Fruit fly (Drosophila melanogaster): Measurements from ENCODE around the gene mthl5.

The mthl5 gene

DNA sequence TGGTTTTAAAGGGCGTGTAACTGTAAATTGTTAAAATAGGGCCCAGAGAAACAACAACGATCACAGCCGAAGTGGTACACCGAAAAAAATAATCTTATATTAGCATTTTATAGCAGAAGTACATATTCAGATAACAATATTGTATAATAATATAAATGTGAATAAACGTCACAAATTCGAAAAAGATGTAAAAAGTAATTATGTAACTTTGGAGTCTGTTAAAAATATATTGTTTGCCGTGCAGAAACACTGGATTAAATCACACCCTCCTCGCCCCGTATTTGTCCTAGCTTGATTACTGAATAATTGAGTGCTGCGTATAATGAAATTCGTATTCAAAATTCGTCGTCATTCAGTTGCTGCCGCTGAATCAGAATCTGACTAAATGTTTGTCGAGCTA lies 31.8 kb downstream of the mthl5 start (continued):
- TF ChIP-seq sob (GFP tag; IDR thresholded peaks at IDR 0.05) (peak; percentile 29; the same call in 1 of the 2 replicates), Xrp1 (GFP tag; IDR thresholded peaks at IDR 0.05) (peak; percentile 49; the same call in 1 of the 2 replicates), dysf (GFP tag; IDR thresholded peaks at IDR 0.05) (0 out of 3 replicates have a peak, but pooled peaks have one; percentile 47), CG17361 (GFP tag; IDR thresholded peaks at IDR 0.05) (0 out of 3 replicates have a peak, but pooled peaks have one; percentile 20), CG8924 (tag; optimal IDR thresholded peaks at IDR 0.05) (peak; percentile 15), Med (GFP tag) (peak; percentile 54), Blimp-1 (GFP tag; optimal IDR thresholded peaks at IDR 0.05) (peak; percentile 36), Dp (GFP tag; optimal IDR thresholded peaks at IDR 0.05) (no peak), phol (tag; optimal IDR thresholded peaks at IDR 0.05) (peak; percentile 30), dimm (GFP tag; IDR thresholded peaks at IDR 0.05) (peak; percentile 20; the same call in 1 of the 2 replicates), CG17328 (GFP tag; IDR thresholded peaks at IDR 0.05) (no peak), unpg (GFP tag; optimal IDR thresholded peaks at IDR 0.05) (peak; percentile 44), CG13424 (tag; optimal IDR thresholded peaks at IDR 0.05) (peak; percentile 30), schlank (tag; optimal IDR thresholded peaks at IDR 0.05) (no peak), cad (GFP tag; optimal IDR thresholded peaks at IDR 0.05) (no peak), az2 (GFP tag; optimal IDR thresholded peaks at IDR 0.05) (peak; percentile 18), ATbp (GFP tag; optimal IDR thresholded peaks at IDR 0.05) (peak; percentile 20), CG34224 (GFP tag; IDR thresholded peaks at IDR 0.05; ENCODE audit: partially characterized antibody) (no peak), CG10979 (tag; optimal IDR thresholded peaks at IDR 0.05) (peak; percentile 24), hbn (GFP tag; IDR thresholded peaks at IDR 0.05; ENCODE audit: partially characterized antibody) (no peak), CG15696 (tag; optimal IDR thresholded peaks at IDR 0.05) (no peak), corto (GFP tag; optimal IDR thresholded peaks at IDR 0.05) (no peak), CG15269 (tag; optimal IDR thresholded peaks at IDR 0.05) (peak; percentile 51), CG13296 (GFP tag; optimal IDR thresholded peaks at IDR 0.05) (peak; percentile 6), grau (tag; optimal IDR thresholded peaks at IDR 0.05) (peak; percentile 45), Vsx1 (GFP tag; optimal IDR thresholded peaks at IDR 0.05) (peak; percentile 1), CG8388 (GFP tag; optimal IDR thresholded peaks at IDR 0.05) (peak; percentile 17), CG6791 (GFP tag; IDR thresholded peaks at IDR 0.05; ENCODE audit: partially characterized antibody) (no peak), PHDP (tag; optimal IDR thresholded peaks at IDR 0.05) (peak; percentile 38), CG7839 (tag; optimal IDR thresholded peaks at IDR 0.05) (peak; percentile 52), prd (optimal IDR thresholded peaks at IDR 0.05) (no peak), prd (GFP tag; IDR thresholded peaks at IDR 0.05) (peak; percentile 55), CG3847 (GFP tag; IDR thresholded peaks at IDR 0.05) (0 out of 2 replicates have a peak, but pooled peaks have one; percentile 19), Atf6 (GFP tag; IDR thresholded peaks at IDR 0.05) (peak; percentile 41), Meics (GFP tag; optimal IDR thresholded peaks at IDR 0.05) (peak; percentile 43), CG9437 (GFP tag; optimal IDR thresholded peaks at IDR 0.05) (no peak), Bgb (GFP tag; IDR thresholded peaks at IDR 0.05; ENCODE audit: partially characterized antibody) (no peak), ap (GFP tag; IDR thresholded peaks at IDR 0.05) (0 out of 2 replicates have a peak, but pooled peaks have one; percentile 5), CG32532 (GFP tag; IDR thresholded peaks at IDR 0.05) (peak; percentile 43; the same call in 1 of the 2 replicates), CG7556 (GFP tag; optimal IDR thresholded peaks at IDR 0.05) (peak; percentile 36), B-H1 (GFP tag; IDR thresholded peaks at IDR 0.05) (peak; percentile 19; the same call in 2 of the 3 replicates), vvl (GFP tag; IDR thresholded peaks at IDR 0.05) (0 out of 2 replicates have a peak, but pooled peaks have one; percentile 68), esg (GFP tag; conservative IDR thresholded peaks at IDR 0.05) (0 out of 2 replicates have a peak, but pooled peaks have one; percentile 19), CG17359 (tag; optimal IDR thresholded peaks at IDR 0.05) (peak; percentile 44), E2f2 (GFP tag; IDR thresholded peaks at IDR 0.05) (peak; percentile 15; the same call in 1 of the 2 replicates), CG13287 (GFP tag; IDR thresholded peaks at IDR 0.05; ENCODE audit: partially characterized antibody) (no peak), Max (GFP tag; optimal IDR thresholded peaks at IDR 0.05) (no peak), CG17385 (GFP tag; optimal IDR thresholded peaks at IDR 0.05) (peak; percentile 17), B-H2 (GFP tag; optimal IDR thresholded peaks at IDR 0.05) (no peak)

All from whole organism, embryonic.